Worm (Caenorhabditis elegans): ENCODE results near the gene srx-21.

Gene srx-21

DNA sequence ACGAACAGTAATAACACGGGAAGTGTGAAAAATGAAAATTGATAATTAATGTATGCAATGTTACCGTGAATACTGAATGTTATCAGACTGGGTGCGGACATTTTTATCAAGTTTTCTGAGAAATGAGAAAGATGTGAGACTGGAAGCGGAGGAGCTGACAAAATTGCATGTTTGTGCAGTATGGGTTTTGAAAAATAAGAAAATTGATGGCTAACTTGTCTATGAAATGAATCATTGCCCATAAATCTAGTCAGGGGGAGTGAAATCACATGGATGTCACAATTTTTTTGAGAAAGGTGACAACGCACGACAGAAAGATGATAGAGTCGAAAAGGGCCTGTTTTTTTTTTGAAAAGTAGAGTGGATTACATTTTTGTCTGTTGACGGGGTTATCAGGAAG, 5.5 kb upstream of the srx-21 start, which contains the start of gene sru-24:
TSS of gene sru-24 (minus strand) at position 101 of the 400 bp plus-strand sequence.
- TF ChIP-seq tab-1 (GFP tag; IDR thresholded peaks at IDR 0.05) (no peak), ref-1 (GFP tag; conservative IDR thresholded peaks at IDR 0.05) (no peak), flt-1 (GFP tag; IDR thresholded peaks at IDR 0.05) (no peak), klf-2 (GFP tag; conservative IDR thresholded peaks at IDR 0.05) (no peak), med-1 (GFP tag; optimal IDR thresholded peaks at IDR 0.05; ENCODE audit: insufficient read depth) (no peak)

DNA sequence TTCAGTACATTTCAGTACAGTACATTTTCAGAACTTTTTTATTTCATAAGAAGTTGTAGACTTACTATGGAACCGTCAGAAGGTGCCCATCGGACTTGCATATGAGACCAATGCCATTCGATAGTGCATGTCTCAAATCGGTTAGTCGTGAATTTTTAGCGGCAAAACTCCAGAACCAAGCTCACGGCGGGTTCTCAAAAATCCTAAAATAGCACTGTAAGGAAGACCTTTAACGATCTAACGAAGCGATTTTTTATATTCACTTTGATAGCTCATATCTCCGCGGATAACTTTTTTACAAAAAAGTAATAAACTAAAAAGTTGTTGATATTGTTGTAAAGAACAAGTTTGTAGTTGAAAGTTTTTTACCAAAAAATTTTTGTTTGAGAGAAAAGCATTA, 2.6 kb upstream of the srx-21 start, which contains the start of gene sru-25:
TSS of gene sru-25 (minus strand) at position 101 of the 400 bp plus-strand sequence.
- TF ChIP-seq ztf-29 (GFP tag; IDR thresholded peaks at IDR 0.05): no peak
- TF ChIP-seq tab-1 (GFP tag; IDR thresholded peaks at IDR 0.05): no peak
- TF ChIP-seq cog-1 (tag; optimal IDR thresholded peaks at IDR 0.05): no peak
- TF ChIP-seq T22C8.4 (GFP tag; IDR thresholded peaks at IDR 0.05): no peak
- TF ChIP-seq ref-1 (GFP tag; conservative IDR thresholded peaks at IDR 0.05): no peak
- no peak for TF ChIP-seq flt-1 (GFP tag; IDR thresholded peaks at IDR 0.05)
- TF ChIP-seq klf-2 (GFP tag; conservative IDR thresholded peaks at IDR 0.05): no peak
- no peak for TF ChIP-seq ztf-23 (GFP tag; IDR thresholded peaks at IDR 0.05)
- TF ChIP-seq med-1 (GFP tag; optimal IDR thresholded peaks at IDR 0.05; ENCODE audit: insufficient read depth): no peak

ce11 chrV:676090-676489, 744 bp upstream of the srx-21 start:
- TF ChIP-seq ztf-29 (GFP tag; IDR thresholded peaks at IDR 0.05) (no peak), ztf-23 (GFP tag; IDR thresholded peaks at IDR 0.05) (no peak), ref-1 (GFP tag; conservative IDR thresholded peaks at IDR 0.05) (no peak), klf-2 (GFP tag; conservative IDR thresholded peaks at IDR 0.05) (no peak), T22C8.4 (GFP tag; IDR thresholded peaks at IDR 0.05) (no peak), med-1 (GFP tag; optimal IDR thresholded peaks at IDR 0.05; ENCODE audit: insufficient read depth) (no peak), cog-1 (tag; optimal IDR thresholded peaks at IDR 0.05) (no peak), tab-1 (GFP tag; IDR thresholded peaks at IDR 0.05) (no peak)

ce11 chrV:679663-680062, 2.8 kb downstream of the srx-21 start, which contains the start of gene srx-22:
Gene srx-22, plus strand, starts transcription at chrV:679963.
- no peak for TF ChIP-seq ref-1 (GFP tag; conservative IDR thresholded peaks at IDR 0.05)
- no peak for TF ChIP-seq med-1 (GFP tag; optimal IDR thresholded peaks at IDR 0.05; ENCODE audit: insufficient read depth)
- TF ChIP-seq tab-1 (GFP tag; IDR thresholded peaks at IDR 0.05): no peak
- TF ChIP-seq ztf-29 (GFP tag; IDR thresholded peaks at IDR 0.05): no peak
- no peak for TF ChIP-seq cog-1 (tag; optimal IDR thresholded peaks at IDR 0.05)
- TF ChIP-seq flt-1 (GFP tag; IDR thresholded peaks at IDR 0.05): no peak
- no peak for TF ChIP-seq ztf-23 (GFP tag; IDR thresholded peaks at IDR 0.05)
- TF ChIP-seq T22C8.4 (GFP tag; IDR thresholded peaks at IDR 0.05): no peak
- TF ChIP-seq klf-2 (GFP tag; conservative IDR thresholded peaks at IDR 0.05): no peak

- no peak for TF ChIP-seq tab-1 (GFP tag; IDR thresholded peaks at IDR 0.05)
- no peak for TF ChIP-seq med-1 (GFP tag; optimal IDR thresholded peaks at IDR 0.05; ENCODE audit: insufficient read depth)
- no peak for TF ChIP-seq flt-1 (GFP tag; IDR thresholded peaks at IDR 0.05)
- no peak for TF ChIP-seq ref-1 (GFP tag; conservative IDR thresholded peaks at IDR 0.05)
- no peak for TF ChIP-seq ztf-23 (GFP tag; IDR thresholded peaks at IDR 0.05)
- no peak for TF ChIP-seq klf-2 (GFP tag; conservative IDR thresholded peaks at IDR 0.05)
- no peak for TF ChIP-seq cog-1 (tag; optimal IDR thresholded peaks at IDR 0.05)
- TF ChIP-seq T22C8.4 (GFP tag; IDR thresholded peaks at IDR 0.05): no peak
- TF ChIP-seq ztf-29 (GFP tag; IDR thresholded peaks at IDR 0.05): no peak
These were observed 5.2 kb downstream of the srx-21 start, which contains the start of gene srx-23 for ce11 chrV:682031-682430. Gene srx-23, plus strand, starts transcription at chrV:682331.

ce11 chrV:683858-684257, 7.0 kb downstream of the srx-21 start, which contains the start of gene F31F4.1:
Gene F31F4.1, plus strand, starts transcription at chrV:684060.
- TF ChIP-seq flt-1 (GFP tag; IDR thresholded peaks at IDR 0.05) (no peak), cog-1 (tag; optimal IDR thresholded peaks at IDR 0.05) (no peak), T22C8.4 (GFP tag; IDR thresholded peaks at IDR 0.05) (no peak), tab-1 (GFP tag; IDR thresholded peaks at IDR 0.05) (no peak), ztf-23 (GFP tag; IDR thresholded peaks at IDR 0.05) (no peak), ref-1 (GFP tag; conservative IDR thresholded peaks at IDR 0.05) (no peak), klf-2 (GFP tag; conservative IDR thresholded peaks at IDR 0.05) (no peak), med-1 (GFP tag; optimal IDR thresholded peaks at IDR 0.05; ENCODE audit: insufficient read depth) (no peak), ztf-29 (GFP tag; IDR thresholded peaks at IDR 0.05) (no peak)

ce11 chrV:687384-687783, 10.6 kb downstream of the srx-21 start, which contains the start of gene H25P19.1:
Gene H25P19.1, plus strand, starts transcription at chrV:687684.
- TF ChIP-seq ref-1 (GFP tag; conservative IDR thresholded peaks at IDR 0.05) (no peak), flt-1 (GFP tag; IDR thresholded peaks at IDR 0.05) (no peak)

- TF ChIP-seq cog-1 (tag; optimal IDR thresholded peaks at IDR 0.05): no peak
- no peak for TF ChIP-seq ztf-29 (GFP tag; IDR thresholded peaks at IDR 0.05)
- no peak for TF ChIP-seq T22C8.4 (GFP tag; IDR thresholded peaks at IDR 0.05)
- no peak for TF ChIP-seq ref-1 (GFP tag; conservative IDR thresholded peaks at IDR 0.05)
- TF ChIP-seq klf-2 (GFP tag; conservative IDR thresholded peaks at IDR 0.05): no peak
- TF ChIP-seq flt-1 (GFP tag; IDR thresholded peaks at IDR 0.05): no peak
These were observed 12.7 kb downstream of the srx-21 start for ce11 chrV:689538-689937.

DNA sequence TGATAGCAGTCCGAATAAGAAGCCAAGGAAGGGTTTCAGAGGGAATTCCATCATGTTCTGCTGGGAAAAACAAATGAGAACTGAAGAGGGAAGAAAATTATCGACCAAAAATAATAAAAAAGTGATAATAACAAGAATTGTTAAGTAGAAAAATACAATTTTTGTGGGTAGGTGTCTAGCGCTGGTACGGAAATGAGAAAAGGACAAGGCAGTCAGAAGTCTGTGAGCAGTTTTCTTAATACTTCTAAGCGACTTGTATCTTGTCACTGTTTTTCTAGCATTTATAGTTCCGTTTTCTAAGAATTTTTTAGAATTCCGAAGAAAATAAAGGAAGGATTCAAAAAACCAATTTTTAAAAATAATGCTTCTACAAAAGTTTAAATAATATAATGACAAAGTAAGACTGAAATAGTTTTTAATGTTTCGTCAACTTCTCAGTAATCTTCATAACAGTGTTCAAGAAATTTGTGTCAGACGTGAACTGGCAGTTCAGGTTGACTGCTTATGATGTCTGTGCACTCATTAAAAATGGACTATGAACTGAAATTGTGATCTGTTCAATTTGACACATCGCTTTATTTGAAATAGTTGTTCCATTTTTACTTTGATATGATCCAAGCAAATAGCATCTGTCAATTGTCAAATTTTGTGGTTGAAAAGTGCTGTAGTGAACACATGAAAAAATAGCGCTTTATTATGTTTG, 16.0 kb downstream of the srx-21 start, which contains the start of gene srx-4:
TSS of gene srx-4 (minus strand) at position 51 of the 703 bp plus-strand sequence.
- TF ChIP-seq tab-1 (GFP tag; IDR thresholded peaks at IDR 0.05) (no peak), ztf-29 (GFP tag; IDR thresholded peaks at IDR 0.05) (no peak), flt-1 (GFP tag; IDR thresholded peaks at IDR 0.05) (no peak), ztf-23 (GFP tag; IDR thresholded peaks at IDR 0.05) (no peak), T22C8.4 (GFP tag; IDR thresholded peaks at IDR 0.05) (no peak), cog-1 (tag; optimal IDR thresholded peaks at IDR 0.05) (no peak), med-1 (GFP tag; optimal IDR thresholded peaks at IDR 0.05; ENCODE audit: insufficient read depth) (no peak), ref-1 (GFP tag; conservative IDR thresholded peaks at IDR 0.05) (no peak), klf-2 (GFP tag; conservative IDR thresholded peaks at IDR 0.05) (no peak)

- no peak for TF ChIP-seq flt-1 (GFP tag; IDR thresholded peaks at IDR 0.05)
These were observed 17.8 kb downstream of the srx-21 start, which contains the start of gene srj-53 for ce11 chrV:694625-695024. Gene srj-53, minus strand, starts transcription at chrV:694725.
